Worm (Caenorhabditis elegans) whole organism, late embryonic: ENCODE results near the gene swsn-1.

Experiments used
- Y22D7AL.16 ChIP-seq: sonication (generic microtip); optimal IDR thresholded peaks from 2 replicates; lab custom pipeline; 2016; ENCODE audit warnings: missing genetic modification characterization, missing compliant biosample characterization
- ahr-1 ChIP-seq: sonication (generic microtip); optimal IDR thresholded peaks from 2 replicates; lab custom pipeline; 2016; ENCODE audit warnings: missing genetic modification characterization, missing compliant biosample characterization
- ceh-14 ChIP-seq: sonication (generic microtip); optimal IDR thresholded peaks from 2 replicates; lab custom pipeline; 2016; ENCODE audit warnings: missing genotype, missing genetic modification characterization, missing compliant biosample characterization
- ceh-18 ChIP-seq: sonication (generic microtip); optimal IDR thresholded peaks from 2 replicates; lab custom pipeline; 2016; ENCODE audit warnings: missing genetic modification characterization, missing compliant biosample characterization
- ceh-19 ChIP-seq: fragments of 200-800 bp; sonication (Bioruptor generic); optimal IDR thresholded peaks from 2 replicates; lab custom pipeline; 2018; ENCODE audit warnings: mild to moderate bottlenecking, missing genetic modification characterization, missing compliant biosample characterization
- ceh-30 ChIP-seq: fragments of 150-350 bp; optimal IDR thresholded peaks from 2 replicates; lab custom pipeline; 2014; ENCODE audit warnings: missing biosample characterization, missing genetic modification characterization
- ceh-31 ChIP-seq: sonication (generic microtip); optimal IDR thresholded peaks from 2 replicates; lab custom pipeline; 2016; ENCODE audit warnings: missing genetic modification characterization, missing compliant biosample characterization
- ceh-34 ChIP-seq: sonication (generic microtip); optimal IDR thresholded peaks from 2 replicates; lab custom pipeline; 2016; ENCODE audit warnings: mild to moderate bottlenecking, missing genetic modification characterization, missing compliant biosample characterization
- ceh-45 ChIP-seq: fragments of 200-800 bp; sonication (Bioruptor generic); IDR thresholded peaks from 2 replicates; pipeline ENCODE4 v1.3.6; 2022; ENCODE audit warnings: missing genetic modification reagents, missing genetic modification characterization, missing compliant biosample characterization
- ceh-48 ChIP-seq: sonication (generic microtip); optimal IDR thresholded peaks from 2 replicates; lab custom pipeline; 2016; ENCODE audit warnings: missing genetic modification characterization, inconsistent platforms, missing compliant biosample characterization
- che-1 ChIP-seq: sonication (generic microtip); optimal IDR thresholded peaks from 2 replicates; lab custom pipeline; 2016; ENCODE audit warnings: mild to moderate bottlenecking, missing genetic modification characterization, missing compliant biosample characterization
- dve-1 ChIP-seq: sonication (generic microtip); optimal IDR thresholded peaks from 2 replicates; lab custom pipeline; 2017; ENCODE audit warnings: antibody characterized with exemption, mild to moderate bottlenecking, missing genetic modification characterization, missing compliant biosample characterization
- elt-4 ChIP-seq: sonication (generic microtip); optimal IDR thresholded peaks from 2 replicates; lab custom pipeline; 2016; ENCODE audit warnings: missing genetic modification characterization, missing compliant biosample characterization
- ets-4 ChIP-seq: sonication (generic microtip); optimal IDR thresholded peaks from 2 replicates; lab custom pipeline; 2016; ENCODE audit warnings: missing genetic modification characterization, missing compliant biosample characterization
- fax-1 ChIP-seq: sonication (generic microtip); optimal IDR thresholded peaks from 2 replicates; lab custom pipeline; 2016; ENCODE audit warnings: missing genotype, missing genetic modification characterization, missing compliant biosample characterization
- fkh-6 ChIP-seq: sonication (generic microtip); optimal IDR thresholded peaks from 2 replicates; lab custom pipeline; 2016; ENCODE audit warnings: missing genetic modification characterization, missing compliant biosample characterization
- hlh-13 ChIP-seq: fragments of 200-800 bp; sonication (Bioruptor generic); optimal IDR thresholded peaks from 2 replicates; lab custom pipeline; 2018; ENCODE audit warnings: mild to moderate bottlenecking, missing genetic modification characterization, missing compliant biosample characterization
- hlh-15 ChIP-seq: sonication (generic microtip); optimal IDR thresholded peaks from 2 replicates; lab custom pipeline; 2016; ENCODE audit warnings: missing genetic modification characterization, missing compliant biosample characterization
- lin-11 ChIP-seq: fragments of 200-800 bp; sonication (Bioruptor generic); optimal IDR thresholded peaks from 2 replicates; lab custom pipeline; 2018; ENCODE audit warnings: mild to moderate bottlenecking, missing genetic modification characterization, missing compliant biosample characterization
- madf-2 ChIP-seq: sonication (generic microtip); optimal IDR thresholded peaks from 2 replicates; lab custom pipeline; 2017; ENCODE audit warnings: missing genetic modification characterization, missing compliant biosample characterization
- mec-3 ChIP-seq: sonication (generic microtip); optimal IDR thresholded peaks from 2 replicates; lab custom pipeline; 2016; ENCODE audit warnings: borderline replicate concordance, missing genetic modification characterization, missing compliant biosample characterization
- nhr-11 ChIP-seq: fragments of 150-350 bp; optimal IDR thresholded peaks from 2 replicates; lab custom pipeline; 2014; ENCODE audit warnings: missing biosample characterization, missing genetic modification characterization
- npax-4 ChIP-seq: sonication (generic microtip); optimal IDR thresholded peaks from 2 replicates; lab custom pipeline; 2016; ENCODE audit warnings: missing genetic modification characterization, missing compliant biosample characterization
- pat-9 ChIP-seq: fragments of 200-800 bp; sonication (Bioruptor generic); optimal IDR thresholded peaks from 2 replicates; lab custom pipeline; 2018; ENCODE audit warnings: mild to moderate bottlenecking, missing genetic modification characterization, moderate library complexity, missing compliant biosample characterization
- pha-2 ChIP-seq: sonication (generic microtip); optimal IDR thresholded peaks from 2 replicates; lab custom pipeline; 2017; ENCODE audit warnings: mild to moderate bottlenecking, missing genetic modification characterization, missing compliant biosample characterization
- pha-4 ChIP-seq: fragments of 150-350 bp; optimal IDR thresholded peaks from 2 replicates; lab custom pipeline; 2018; ENCODE audit warnings: missing biosample characterization, missing genetic modification reagents, missing genetic modification characterization
- ref-2 ChIP-seq: sonication (generic microtip); optimal IDR thresholded peaks from 2 replicates; lab custom pipeline; 2016; ENCODE audit warnings: missing genetic modification characterization, missing compliant biosample characterization
- syd-9 ChIP-seq: sonication (generic microtip); optimal IDR thresholded peaks from 2 replicates; lab custom pipeline; 2016; ENCODE audit warnings: mild to moderate bottlenecking, missing genetic modification characterization, moderate library complexity, missing compliant biosample characterization
- tbx-7 ChIP-seq: sonication (generic microtip); optimal IDR thresholded peaks from 2 replicates; lab custom pipeline; 2016; ENCODE audit warnings: missing genotype, missing genetic modification characterization, missing compliant biosample characterization
- ttx-3 ChIP-seq: sonication (generic microtip); optimal IDR thresholded peaks from 2 replicates; lab custom pipeline; 2016; ENCODE audit warnings: missing genetic modification reagents, missing genetic modification characterization, missing compliant biosample characterization
- unc-42 ChIP-seq: sonication (generic microtip); optimal IDR thresholded peaks from 2 replicates; lab custom pipeline; 2016; ENCODE audit warnings: missing genotype, missing genetic modification characterization, missing compliant biosample characterization
- unc-55 ChIP-seq: sonication (generic microtip); optimal IDR thresholded peaks from 2 replicates; lab custom pipeline; 2017; ENCODE audit warnings: missing biosample characterization, missing genetic modification reagents, missing genetic modification characterization
- zip-5 ChIP-seq: sonication (generic microtip); optimal IDR thresholded peaks from 2 replicates; lab custom pipeline; 2016; ENCODE audit warnings: missing genetic modification characterization, missing compliant biosample characterization
- ztf-16 ChIP-seq: sonication (generic microtip); optimal IDR thresholded peaks from 2 replicates; lab custom pipeline; 2017; ENCODE audit warnings: missing genetic modification characterization, missing compliant biosample characterization

The swsn-1 gene

DNA sequence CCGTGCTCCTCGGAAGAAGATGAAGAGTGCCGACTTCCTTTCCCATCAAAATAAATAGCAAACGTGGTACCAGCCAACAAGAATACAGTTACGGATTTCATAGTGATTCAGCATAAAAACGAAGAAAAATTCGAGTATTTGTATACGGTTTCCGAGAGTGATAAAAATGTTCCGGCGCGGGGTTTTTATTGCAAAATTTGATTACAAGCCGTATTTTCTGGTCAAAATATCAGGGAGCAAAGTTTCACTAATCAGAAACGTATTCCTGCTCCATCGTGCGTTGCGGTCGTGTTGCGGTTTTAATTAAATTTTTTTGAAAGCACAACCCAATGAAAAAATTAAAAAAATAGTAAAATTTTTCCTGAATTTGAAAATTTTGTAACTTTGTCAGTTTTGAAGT, 45.1 kb upstream of the swsn-1 start, which contains the start of gene clec-261:
Gene clec-261 (minus strand): TSS at position 101 of the 400 bp plus-strand sequence.
- TF ChIP-seq ztf-16 (tag; lab: Kevin White, UChicago), result no peak
- no peak for TF ChIP-seq Y22D7AL.16 (tag; lab: Kevin White, UChicago)
- TF ChIP-seq pha-4, result no peak
- no peak for TF ChIP-seq nhr-11
- no peak for TF ChIP-seq dve-1 (tag; lab: Kevin White, UChicago)
- no peak for TF ChIP-seq ceh-31 (tag; lab: Kevin White, UChicago)
- no peak for TF ChIP-seq elt-4 (tag; lab: Kevin White, UChicago)

DNA sequence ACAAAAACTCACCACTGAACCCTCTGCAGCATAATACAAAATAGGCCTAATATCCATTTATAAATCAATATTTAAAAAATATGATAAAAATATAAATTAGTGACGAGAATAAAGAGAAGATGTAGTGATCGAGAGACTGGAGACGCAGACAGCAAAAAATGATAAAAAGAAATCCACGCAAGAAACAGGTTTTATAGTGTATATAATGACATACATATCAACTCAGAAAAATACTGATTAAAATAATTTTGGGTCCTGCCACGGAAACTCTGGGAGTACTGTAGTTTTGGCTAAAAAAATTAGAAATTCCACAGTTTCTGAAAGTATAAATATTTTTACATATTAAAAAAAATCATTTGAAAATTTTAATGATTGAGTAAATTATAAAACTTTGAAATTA, 40.0 kb upstream of the swsn-1 start, which contains the start of gene mlt-4:
Gene mlt-4 (minus strand): TSS at position 101 of the 400 bp plus-strand sequence.
- TF ChIP-seq ceh-19 (GFP tag; lab: Kevin White, UChicago) (no peak), madf-2 (no peak), ceh-48 (no peak), hlh-15 (no peak), elt-4 (tag; lab: Kevin White, UChicago) (no peak)

DNA sequence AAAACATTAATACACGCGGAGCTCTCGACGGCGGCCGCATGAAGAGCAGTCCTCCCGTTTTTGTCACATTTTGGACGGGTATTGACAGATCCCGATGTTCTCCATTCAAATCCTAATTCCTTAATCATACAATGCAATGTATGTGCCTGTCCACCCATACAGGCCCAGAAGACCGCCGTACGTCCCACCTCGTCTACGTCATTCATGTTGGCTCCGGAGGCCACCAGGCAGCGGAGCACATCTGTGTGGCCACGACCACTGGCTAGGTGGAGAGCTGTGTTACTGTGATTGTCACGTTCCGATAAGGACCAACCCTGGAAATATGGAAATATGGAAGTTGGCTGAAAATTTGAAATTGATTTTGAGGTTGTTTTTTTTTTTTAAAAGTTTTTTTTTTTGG, 33.5 kb upstream of the swsn-1 start:
- TF ChIP-seq zip-5 (tag; lab: Kevin White, UChicago) (no peak), ceh-14 (tag; lab: Kevin White, UChicago) (no peak), npax-4 (tag; lab: Kevin White, UChicago) (no peak), ttx-3 (tag; lab: Kevin White, UChicago) (no peak), che-1 (tag; lab: Kevin White, UChicago) (no peak), lin-11 (no peak), unc-55 (no peak), ztf-16 (tag; lab: Kevin White, UChicago) (no peak), fkh-6 (tag; lab: Kevin White, UChicago) (no peak), ets-4 (no peak), ceh-45 (GFP tag; lab: Robert Waterston, UW) (no peak), ahr-1 (tag; lab: Kevin White, UChicago) (no peak)

- TF ChIP-seq syd-9 (tag; lab: Kevin White, UChicago) (no peak), madf-2 (no peak), pha-2 (tag; lab: Kevin White, UChicago) (peak; percentile 33)
Observed at ce11 chrV:20279811-20280317, 30.6 kb upstream of the swsn-1 start, which contains the start of gene pqn-94. Gene pqn-94, minus strand, starts transcription at chrV:20279861.

- TF ChIP-seq lin-11 (no peak), tbx-7 (tag; lab: Kevin White, UChicago) (no peak), hlh-13 (GFP tag; lab: Kevin White, UChicago) (no peak), elt-4 (tag; lab: Kevin White, UChicago) (no peak), ztf-16 (tag; lab: Kevin White, UChicago) (no peak), mec-3 (tag; lab: Kevin White, UChicago) (no peak), Y22D7AL.16 (tag; lab: Kevin White, UChicago) (no peak), hlh-15 (no peak), fax-1 (tag; lab: Kevin White, UChicago) (no peak)
Observed at ce11 chrV:20279309-20279708, 30.0 kb upstream of the swsn-1 start.

DNA sequence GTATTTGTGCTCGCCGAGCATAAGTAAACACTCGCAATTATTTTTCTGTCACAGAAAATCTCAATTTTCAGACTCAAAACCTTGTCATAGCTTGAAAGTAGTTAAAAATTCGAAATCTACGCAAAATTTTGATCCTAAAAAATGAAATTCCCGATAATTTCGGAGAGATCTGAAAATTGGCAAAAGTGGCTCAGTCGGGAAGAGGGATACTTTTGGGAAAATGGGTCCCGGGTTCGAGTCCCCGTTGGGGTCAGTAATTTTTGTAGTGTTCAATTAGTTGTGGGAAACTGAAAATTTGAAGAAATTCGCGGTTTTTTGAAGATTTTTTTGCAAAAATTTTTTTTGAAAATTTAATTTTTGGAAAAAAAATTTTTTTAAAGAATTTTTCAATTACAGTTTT, 27.6 kb upstream of the swsn-1 start:
- no peak for TF ChIP-seq ztf-16 (tag; lab: Kevin White, UChicago)
- TF ChIP-seq ets-4, result no peak
- no peak for TF ChIP-seq pat-9 (tag; lab: Kevin White, UChicago)
- no peak for TF ChIP-seq ref-2
- no peak for TF ChIP-seq ceh-18 (tag; lab: Kevin White, UChicago)
- TF ChIP-seq unc-55, result no peak
- no peak for TF ChIP-seq unc-42 (tag; lab: Kevin White, UChicago)
- TF ChIP-seq fkh-6 (tag; lab: Kevin White, UChicago), result no peak
- no peak for TF ChIP-seq ceh-30
- TF ChIP-seq ceh-34, result no peak
